Fruit fly (Drosophila melanogaster): Measurements from ENCODE around the gene Ttc30.
A peak's percentile ranks its signal among the peaks of the same experiment; 100 is the strongest.

Ttc30 gene

DNA sequence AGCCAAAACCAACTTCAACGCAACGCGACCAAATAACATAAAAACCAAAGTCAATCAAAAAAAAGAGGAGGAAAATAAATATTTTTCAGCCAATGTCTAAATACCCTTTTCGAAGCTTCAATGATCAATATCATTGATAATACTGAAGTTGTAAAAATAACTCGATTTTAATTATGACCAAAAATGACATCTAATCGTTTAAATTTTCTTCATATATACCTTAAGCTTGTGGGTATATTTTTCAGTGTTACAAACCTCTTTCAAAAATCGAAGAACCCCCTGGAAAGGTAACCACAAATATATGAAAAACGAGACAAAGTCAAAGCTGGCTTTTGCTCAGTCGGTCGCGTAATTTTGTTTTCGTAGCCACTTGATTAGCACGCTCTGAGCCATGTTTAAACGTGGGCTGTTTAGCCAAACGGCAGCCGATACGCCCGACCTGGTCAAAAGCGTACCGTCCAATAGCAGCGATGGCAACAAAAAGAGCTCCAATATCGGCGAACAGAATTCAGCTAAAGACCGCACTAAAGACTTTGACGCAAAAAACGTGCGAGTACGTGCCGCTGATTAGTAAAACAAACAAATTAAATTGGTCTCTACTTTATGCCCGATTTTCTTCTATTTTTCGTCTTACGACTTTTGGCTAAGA is 38.6 kb downstream of the Ttc30 start (continued):
- peak; percentile 72 for TF ChIP-seq CG7357 (GFP tag; IDR thresholded peaks at IDR 0.05)
- peak; percentile 87 for TF ChIP-seq Fer1 (GFP tag; optimal IDR thresholded peaks at IDR 0.05)
- peak; percentile 73 to 80 for TF ChIP-seq dpn (GFP tag; optimal IDR thresholded peaks at IDR 0.05)
- TF ChIP-seq CG2678 (tag; optimal IDR thresholded peaks at IDR 0.05), result peak; percentile 92
- TF ChIP-seq CG12299 (tag; optimal IDR thresholded peaks at IDR 0.05), result peak; percentile 15
- TF ChIP-seq lmd (GFP tag; IDR thresholded peaks at IDR 0.05), result peak; percentile 82; the same call in 1 of the 2 replicates
- peak; percentile 26 for TF ChIP-seq shn (GFP tag; optimal IDR thresholded peaks at IDR 0.05)
- peak; percentile 76 for TF ChIP-seq abd-A (tag; optimal IDR thresholded peaks at IDR 0.05)
- no peak for TF ChIP-seq sna (GFP tag; IDR thresholded peaks at IDR 0.05; ENCODE audit: partially characterized antibody)
- peak; percentile 37; the same call in 1 of the 3 replicates for TF ChIP-seq ci (GFP tag; IDR thresholded peaks at IDR 0.05)
- no peak for TF ChIP-seq CG10959 (GFP tag; IDR thresholded peaks at IDR 0.05)
- TF ChIP-seq CG4617 (GFP tag; optimal IDR thresholded peaks at IDR 0.05; ENCODE audit: borderline replicate concordance), result no peak
- TF ChIP-seq CG13123 (GFP tag; optimal IDR thresholded peaks at IDR 0.05), result peak; percentile 29
- TF ChIP-seq CG4730 (GFP tag; IDR thresholded peaks at IDR 0.05), result peak; percentile 76
- peak; percentile 71 for TF ChIP-seq ERR (GFP tag; optimal IDR thresholded peaks at IDR 0.05)
- peak; percentile 78 for TF ChIP-seq caup (GFP tag; optimal IDR thresholded peaks at IDR 0.05; ENCODE audit: severe bottlenecking)
- TF ChIP-seq Atf3 (GFP tag; optimal IDR thresholded peaks at IDR 0.05), result peak; percentile 10
- no peak for TF ChIP-seq Scr (GFP tag; IDR thresholded peaks at IDR 0.05; ENCODE audit: partially characterized antibody)
- peak; percentile 64 for TF ChIP-seq CG18764 (GFP tag; optimal IDR thresholded peaks at IDR 0.05)
- no peak for TF ChIP-seq lola (GFP tag; optimal IDR thresholded peaks at IDR 0.05)
- TF ChIP-seq Dbx (GFP tag; IDR thresholded peaks at IDR 0.05), result peak; percentile 86
- TF ChIP-seq Aef1 (GFP tag; IDR thresholded peaks at IDR 0.05), result peak; percentile 78
- TF ChIP-seq E2f1 (GFP tag; IDR thresholded peaks at IDR 0.05), result peak; percentile 74
- peak; percentile 75 for TF ChIP-seq BtbVII (GFP tag; optimal IDR thresholded peaks at IDR 0.05)
- TF ChIP-seq CG43689 (GFP tag; IDR thresholded peaks at IDR 0.05), result peak; percentile 49; the same call in 1 of the 2 replicates
- TF ChIP-seq slou (GFP tag; optimal IDR thresholded peaks at IDR 0.05), result peak; percentile 47
- peak; percentile 66 for TF ChIP-seq Sox100B (GFP tag; optimal IDR thresholded peaks at IDR 0.05)
- peak; percentile 29 for TF ChIP-seq CG3995 (GFP tag; optimal IDR thresholded peaks at IDR 0.05)
- TF ChIP-seq sug (tag; optimal IDR thresholded peaks at IDR 0.05), result peak; percentile 71
- TF ChIP-seq zf30C (GFP tag; optimal IDR thresholded peaks at IDR 0.05), result no peak
- TF ChIP-seq chinmo (GFP tag; IDR thresholded peaks at IDR 0.05; ENCODE audit: partially characterized antibody), result peak; percentile 84; the same call in 2 of the 4 replicates
- peak; percentile 14 for TF ChIP-seq CG4282 (GFP tag; optimal IDR thresholded peaks at IDR 0.05)
- TF ChIP-seq kah (GFP tag; optimal IDR thresholded peaks at IDR 0.05), result no peak
- TF ChIP-seq CG11085 (GFP tag; IDR thresholded peaks at IDR 0.05), result peak; percentile 78
- TF ChIP-seq CG12104 (GFP tag; optimal IDR thresholded peaks at IDR 0.05), result peak; percentile 59
- peak; percentile 86 for TF ChIP-seq CG11695 (GFP tag; IDR thresholded peaks at IDR 0.05)
- peak; percentile 24 for TF ChIP-seq ftz-f1 (GFP tag; optimal IDR thresholded peaks at IDR 0.05)
- TF ChIP-seq tgo (GFP tag; IDR thresholded peaks at IDR 0.05), result peak; percentile 84
- TF ChIP-seq CG9437 (GFP tag; optimal IDR thresholded peaks at IDR 0.05), result peak; percentile 41
- peak; percentile 90 for TF ChIP-seq lab (GFP tag; optimal IDR thresholded peaks at IDR 0.05)
- TF ChIP-seq odd (GFP tag; optimal IDR thresholded peaks at IDR 0.05), result peak; percentile 64
- no peak for TF ChIP-seq h (optimal IDR thresholded peaks at IDR 0.05)
- TF ChIP-seq eyg (GFP tag; optimal IDR thresholded peaks at IDR 0.05), result peak; percentile 77
- peak; percentile 78 for TF ChIP-seq CG17359 (tag; optimal IDR thresholded peaks at IDR 0.05)
- no peak for TF ChIP-seq Tbp (GFP tag; optimal IDR thresholded peaks at IDR 0.05)
- TF ChIP-seq Vsx1 (GFP tag; optimal IDR thresholded peaks at IDR 0.05), result no peak
- TF ChIP-seq CG12236 (GFP tag; optimal IDR thresholded peaks at IDR 0.05), result no peak
- no peak for TF ChIP-seq MTF-1 (GFP tag; optimal IDR thresholded peaks at IDR 0.05; ENCODE audit: borderline replicate concordance)
- no peak for TF ChIP-seq Gsc (GFP tag; IDR thresholded peaks at IDR 0.05)
- TF ChIP-seq CG32772 (GFP tag; IDR thresholded peaks at IDR 0.05), result peak; percentile 47

Measured in whole organism, embryonic.